Worm (Caenorhabditis elegans): ENCODE results near the gene kbp-1.

Gene kbp-1

ce11 chrIII:6872534-6873150 is 3.2 kb downstream of the kbp-1 start, which contains the start of gene K04C2.3 (continued):
- peak in 1 of 2 experiments; percentile 95 for TF ChIP-seq unc-62 (GFP tag; optimal IDR thresholded peaks at IDR 0.05 in 1 of 2)
- TF ChIP-seq unc-62 (tag; optimal IDR thresholded peaks at IDR 0.05) = no peak
- peak; percentile 27 for TF ChIP-seq nhr-102 (tag; optimal IDR thresholded peaks at IDR 0.05)
- TF ChIP-seq gei-8 (GFP tag; optimal IDR thresholded peaks at IDR 0.05) = no peak
- TF ChIP-seq ama-1 (optimal IDR thresholded peaks at IDR 0.05) = no peak
- no peak for TF ChIP-seq ceh-32 (tag; optimal IDR thresholded peaks at IDR 0.05; ENCODE audit: poor library complexity)
- no peak for TF ChIP-seq lin-15B (tag; optimal IDR thresholded peaks at IDR 0.05)
- no peak for TF ChIP-seq zag-1 (tag; optimal IDR thresholded peaks at IDR 0.05)
- no peak for TF ChIP-seq Y105C5A.15 (GFP tag; IDR thresholded peaks at IDR 0.05)
- TF ChIP-seq zip-11 (GFP tag; IDR thresholded peaks at IDR 0.05) = no peak
- TF ChIP-seq hlh-11 (tag; optimal IDR thresholded peaks at IDR 0.05) = peak; percentile 70
- no peak for TF ChIP-seq mes-2 (tag; optimal IDR thresholded peaks at IDR 0.05; ENCODE audit: poor library complexity, severe bottlenecking)
- no peak for TF ChIP-seq mxl-3 (GFP tag; optimal IDR thresholded peaks at IDR 0.05)
- TF ChIP-seq nhr-25 (tag; optimal IDR thresholded peaks at IDR 0.05; ENCODE audit: borderline replicate concordance, insufficient read depth) = no peak
- TF ChIP-seq ztf-7 (tag; optimal IDR thresholded peaks at IDR 0.05) = no peak
- no peak for TF ChIP-seq Y5F2A.4 (GFP tag; optimal IDR thresholded peaks at IDR 0.05)
- TF ChIP-seq daf-19 (GFP tag; conservative IDR thresholded peaks at IDR 0.05) = no peak
- no peak for TF ChIP-seq lsy-2 (tag; optimal IDR thresholded peaks at IDR 0.05)
- TF ChIP-seq dmd-6 (GFP tag; IDR thresholded peaks at IDR 0.05) = peak; percentile 21; the same call in 1 of the 2 replicates
- TF ChIP-seq nhr-28 (tag; optimal IDR thresholded peaks at IDR 0.05) = peak; percentile 1
- TF ChIP-seq mep-1 (tag; optimal IDR thresholded peaks at IDR 0.05) = no peak
- no peak for TF ChIP-seq lin-39 (tag; optimal IDR thresholded peaks at IDR 0.05)

ce11 chrIII:6873724-6874123 is 4.3 kb downstream of the kbp-1 start:
- no peak for TF ChIP-seq nhr-76 (tag; optimal IDR thresholded peaks at IDR 0.05)
- no peak for TF ChIP-seq F26F4.8 (GFP tag; conservative IDR thresholded peaks at IDR 0.05)
- peak; percentile 5 to 64 for TF ChIP-seq lsy-2 (tag; optimal IDR thresholded peaks at IDR 0.05)
- TF ChIP-seq vab-7 (GFP tag; IDR thresholded peaks at IDR 0.05) = no peak
- no peak for TF ChIP-seq unc-62 (GFP tag; optimal IDR thresholded peaks at IDR 0.05 in 1 of 2)
- no peak for TF ChIP-seq unc-62 (tag; optimal IDR thresholded peaks at IDR 0.05)
- TF ChIP-seq snpc-4 (tag; optimal IDR thresholded peaks at IDR 0.05) = no peak
- no peak for TF ChIP-seq Y48G9A.11 (GFP tag; IDR thresholded peaks at IDR 0.05)
- TF ChIP-seq nhr-41 (GFP tag; IDR thresholded peaks at IDR 0.05) = no peak
- no peak for TF ChIP-seq zfp-3 (GFP tag; conservative IDR thresholded peaks at IDR 0.05)
- no peak for TF ChIP-seq nhr-77 (tag; optimal IDR thresholded peaks at IDR 0.05)
- no peak for TF ChIP-seq nhr-111 (GFP tag; optimal IDR thresholded peaks at IDR 0.05)
- TF ChIP-seq pha-4 (GFP tag; IDR thresholded peaks at IDR 0.05) = no peak
- no peak for TF ChIP-seq pha-4 (tag; optimal IDR thresholded peaks at IDR 0.05)
- no peak for TF ChIP-seq php-3 (GFP tag; IDR thresholded peaks at IDR 0.05)
- TF ChIP-seq spr-3 (GFP tag; optimal IDR thresholded peaks at IDR 0.05) = no peak
- 0 out of 2 replicates have a peak, but pooled peaks have one; percentile 12 for TF ChIP-seq ZK337.2 (GFP tag; IDR thresholded peaks at IDR 0.05)
- TF ChIP-seq lin-38 (GFP tag; IDR thresholded peaks at IDR 0.05) = no peak
- TF ChIP-seq T26A8.4 (GFP tag; IDR thresholded peaks at IDR 0.05) = no peak; the same call in 1 of the 2 replicates
- no peak for TF ChIP-seq mdt-29 (GFP tag; IDR thresholded peaks at IDR 0.05)
- no peak for TF ChIP-seq Y5F2A.4 (GFP tag; optimal IDR thresholded peaks at IDR 0.05)
- TF ChIP-seq gei-8 (GFP tag; optimal IDR thresholded peaks at IDR 0.05) = no peak
- no peak for TF ChIP-seq fkh-10 (GFP tag; optimal IDR thresholded peaks at IDR 0.05)
- no peak for TF ChIP-seq unc-130 (GFP tag; optimal IDR thresholded peaks at IDR 0.05)
- no peak for TF ChIP-seq T20F7.1 (GFP tag; optimal IDR thresholded peaks at IDR 0.05)
- TF ChIP-seq F44E2.7 (GFP tag; IDR thresholded peaks at IDR 0.05) = no peak
- peak in 1 of 2 experiments; percentile 36 for TF ChIP-seq hif-1 (tag; optimal IDR thresholded peaks at IDR 0.05)
- no peak for TF ChIP-seq nhr-237 (tag; optimal IDR thresholded peaks at IDR 0.05)
- no peak for TF ChIP-seq tra-1 (GFP tag; IDR thresholded peaks at IDR 0.05)
- peak; percentile 10 for TF ChIP-seq F37D6.2 (tag; optimal IDR thresholded peaks at IDR 0.05)
- TF ChIP-seq R02D3.7 (tag; optimal IDR thresholded peaks at IDR 0.05) = no peak
- no peak for TF ChIP-seq pqm-1 (tag; optimal IDR thresholded peaks at IDR 0.05)
- no peak for TF ChIP-seq dmd-9 (GFP tag; IDR thresholded peaks at IDR 0.05)
